Fruit fly (Drosophila melanogaster) whole organism, pupa: ENCODE results near the gene CG32109.

ENCODE experiments used
- CG10348 ChIP-seq: fragments of 200-800 bp; sonication (Bioruptor generic); IDR thresholded peaks from 2 replicates; pipeline ENCODE4 v1.3.6; 2022; ENCODE audit warnings: missing biosample characterization, missing genetic modification characterization
- CG12605 ChIP-seq: fragments of 200-800 bp; sonication (Bioruptor generic); IDR thresholded peaks from 2 replicates; pipeline ENCODE4 v1.3.6; 2022; ENCODE audit warnings: missing biosample characterization, missing genetic modification characterization
- CG13204 ChIP-seq: fragments of 200-800 bp; sonication (Bioruptor generic); optimal IDR thresholded peaks from 2 replicates; lab custom pipeline; 2018; ENCODE audit warnings: missing biosample characterization, mild to moderate bottlenecking, missing genetic modification characterization, moderate library complexity
- CG14655 ChIP-seq: fragments of 200-800 bp; sonication (Bioruptor generic); optimal IDR thresholded peaks from 3 replicates; lab custom pipeline; 2017; ENCODE audit warnings: mild to moderate bottlenecking, missing biosample characterization, missing genetic modification reagents, missing genetic modification characterization
- CG15710 ChIP-seq: fragments of 200-800 bp; sonication (Bioruptor generic); optimal IDR thresholded peaks from 2 replicates; lab custom pipeline; 2018; ENCODE audit warnings: missing biosample characterization, mild to moderate bottlenecking, missing genetic modification characterization, moderate library complexity
- CG17806 ChIP-seq: fragments of 200-800 bp; sonication (Bioruptor generic); optimal IDR thresholded peaks from 2 replicates; lab custom pipeline; 2018; ENCODE audit warnings: missing biosample characterization, mild to moderate bottlenecking, missing genetic modification characterization, moderate library complexity
- CG32121 ChIP-seq: fragments of 200-800 bp; sonication (Bioruptor generic); IDR thresholded peaks from 2 replicates; pipeline ENCODE4 v1.3.6; 2022; ENCODE audit warnings: missing biosample characterization, missing genetic modification characterization
- CG34367 ChIP-seq: fragments of 200-800 bp; sonication (Bioruptor generic); optimal IDR thresholded peaks from 2 replicates; lab custom pipeline; 2018; ENCODE audit warnings: missing biosample characterization, mild to moderate bottlenecking, missing genetic modification characterization
- CG4496 ChIP-seq: fragments of 200-800 bp; sonication (Bioruptor generic); IDR thresholded peaks from 3 replicates; pipeline ENCODE4 v1.3.6; 2022; ENCODE audit warnings: missing biosample characterization, missing genetic modification characterization
- CG8159 ChIP-seq: fragments of 200-800 bp; sonication (Bioruptor generic); optimal IDR thresholded peaks from 3 replicates; lab custom pipeline; 2018; ENCODE audit warnings: missing biosample characterization, mild to moderate bottlenecking, missing genetic modification characterization, moderate library complexity
- CG8301 ChIP-seq: fragments of 200-800 bp; sonication (Bioruptor generic); optimal IDR thresholded peaks from 2 replicates; lab custom pipeline; 2018; ENCODE audit warnings: missing biosample characterization, mild to moderate bottlenecking, missing genetic modification characterization
- CG9948 ChIP-seq: fragments of 200-800 bp; sonication (Bioruptor generic); optimal IDR thresholded peaks from 2 replicates; lab custom pipeline; 2018; ENCODE audit warnings: missing biosample characterization, mild to moderate bottlenecking, missing genetic modification characterization, moderate library complexity
- D1 ChIP-seq: fragments of 200-800 bp; sonication (Bioruptor generic); optimal IDR thresholded peaks from 2 replicates; lab custom pipeline; 2018; ENCODE audit warnings: missing biosample characterization, mild to moderate bottlenecking, missing genetic modification characterization, moderate library complexity
- EcR ChIP-seq: fragments of 200-800 bp; sonication (Bioruptor generic); optimal IDR thresholded peaks from 3 replicates; lab custom pipeline; 2019; ENCODE audit warnings: missing biosample characterization, missing genetic modification characterization, mild to moderate bottlenecking, moderate library complexity, missing genetic modification reagents
- Ets98B ChIP-seq: fragments of 200-800 bp; sonication (Bioruptor generic); IDR thresholded peaks from 2 replicates; pipeline ENCODE4 v1.3.6; 2022; ENCODE audit warnings: missing biosample characterization, missing genetic modification characterization
- Pif1A ChIP-seq: fragments of 200-800 bp; sonication (Bioruptor generic); optimal IDR thresholded peaks from 3 replicates; lab custom pipeline; 2016; ENCODE audit warnings: missing biosample characterization, missing genetic modification characterization
- Pif1B ChIP-seq: fragments of 200-800 bp; sonication (Bioruptor generic); optimal IDR thresholded peaks from 3 replicates; lab custom pipeline; 2016; ENCODE audit warnings: missing biosample characterization, missing genetic modification characterization
- Snoo ChIP-seq: fragments of 200-800 bp; sonication (Bioruptor generic); optimal IDR thresholded peaks from 3 replicates; lab custom pipeline; 2017; ENCODE audit warnings: missing biosample characterization, mild to moderate bottlenecking, missing genetic modification characterization, inconsistent platforms
- fd96Ca ChIP-seq: fragments of 200-800 bp; sonication (Bioruptor generic); IDR thresholded peaks from 3 replicates; pipeline ENCODE4 v1.3.6; 2022; ENCODE audit warnings: missing biosample characterization, missing genetic modification characterization
- gl ChIP-seq: fragments of 200-800 bp; sonication (Bioruptor generic); optimal IDR thresholded peaks from 2 replicates; lab custom pipeline; 2018; ENCODE audit warnings: missing biosample characterization, mild to moderate bottlenecking, missing genetic modification characterization
- rn ChIP-seq: fragments of 200-800 bp; sonication (Bioruptor generic); IDR thresholded peaks from 2 replicates; pipeline ENCODE4 v1.3.6; 2022; ENCODE audit warnings: missing biosample characterization, missing genetic modification characterization

CG32109 gene

DNA sequence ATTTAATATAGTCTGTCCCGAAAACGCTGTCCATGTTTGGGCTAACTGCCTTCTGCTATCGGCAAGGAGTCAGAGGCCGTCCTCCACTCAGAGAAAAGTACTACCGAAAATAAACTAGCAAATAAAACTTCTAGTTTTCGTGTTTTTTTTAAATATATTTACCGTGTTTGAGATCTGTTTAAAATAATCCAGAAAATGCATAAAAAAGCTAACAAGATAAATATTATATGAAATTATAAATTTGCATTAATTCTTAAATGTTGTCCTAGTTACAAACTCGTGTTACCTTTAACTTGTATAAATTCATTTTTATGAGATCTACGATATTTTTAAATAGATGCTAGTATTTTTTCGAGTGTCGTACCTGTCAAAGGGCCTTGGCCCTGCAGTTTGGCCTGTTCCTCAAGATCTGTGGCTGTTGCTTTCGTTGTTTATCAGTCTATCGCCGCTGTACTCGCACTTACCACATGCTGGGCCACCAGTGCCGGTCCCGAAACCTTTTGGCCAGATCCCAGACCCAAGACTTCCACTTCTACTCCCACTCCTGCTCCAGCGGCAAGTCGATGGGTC, 41.6 kb upstream of the CG32109 start:
- TF ChIP-seq CG15710 (tag; lab: Kevin White, UChicago) = peak; percentile 16
- peak; percentile 67 for TF ChIP-seq CG9948 (tag; lab: Kevin White, UChicago)
- TF ChIP-seq Pif1A = peak; percentile 27
- peak; percentile 81 for TF ChIP-seq CG8159
- peak; percentile 50 for TF ChIP-seq CG14655 (GFP tag; lab: Kevin White, UChicago)
- peak; percentile 27 for TF ChIP-seq Pif1B (GFP tag; lab: Kevin White, UChicago)
- TF ChIP-seq EcR = no peak
- no peak for TF ChIP-seq CG13204 (GFP tag; lab: Kevin White, UChicago)
- TF ChIP-seq CG8301 (tag; lab: Kevin White, UChicago) = peak; percentile 0
- peak; percentile 52 for TF ChIP-seq CG17806 (tag; lab: Kevin White, UChicago)
- no peak for TF ChIP-seq CG4496
- TF ChIP-seq D1 (tag; lab: Kevin White, UChicago) = peak; percentile 58
- peak; percentile 33 for TF ChIP-seq Snoo (tag; lab: Kevin White, UChicago)

DNA sequence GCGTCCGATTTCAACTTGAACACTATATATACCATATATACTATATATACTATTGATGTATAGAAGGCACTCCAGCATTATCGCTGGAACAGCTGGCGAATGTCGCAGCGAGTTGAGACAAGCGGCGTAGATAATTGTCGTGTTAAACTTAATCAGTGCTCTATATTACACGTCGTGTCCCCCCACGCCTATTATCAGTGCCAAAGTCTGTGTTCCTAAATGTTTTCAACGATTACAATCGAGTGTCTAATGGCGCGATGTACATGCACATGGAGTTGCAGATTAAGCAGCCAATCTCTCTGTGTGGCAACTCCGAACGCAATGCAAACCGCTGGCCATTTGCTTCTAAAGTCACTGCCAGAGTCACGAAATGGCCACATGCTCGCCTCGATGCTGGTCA, 40.8 kb upstream of the CG32109 start:
- no peak for TF ChIP-seq CG10348 (GFP tag; lab: Robert Waterston, UW)
- no peak for TF ChIP-seq CG13204 (GFP tag; lab: Kevin White, UChicago)
- no peak for TF ChIP-seq EcR
- TF ChIP-seq CG17806 (tag; lab: Kevin White, UChicago) = no peak
- TF ChIP-seq gl (tag; lab: Kevin White, UChicago) = no peak
- no peak for TF ChIP-seq CG32121
- TF ChIP-seq rn (GFP tag; lab: Robert Waterston, UW) = no peak
- TF ChIP-seq CG8301 (tag; lab: Kevin White, UChicago) = no peak
- TF ChIP-seq CG12605 (GFP tag; lab: Robert Waterston, UW) = no peak
- no peak for TF ChIP-seq CG14655 (GFP tag; lab: Kevin White, UChicago)
- no peak for TF ChIP-seq Snoo (tag; lab: Kevin White, UChicago)
- TF ChIP-seq Pif1A = no peak
- TF ChIP-seq CG15710 (tag; lab: Kevin White, UChicago) = no peak
- no peak for TF ChIP-seq CG9948 (tag; lab: Kevin White, UChicago)
- no peak for TF ChIP-seq CG8159

DNA sequence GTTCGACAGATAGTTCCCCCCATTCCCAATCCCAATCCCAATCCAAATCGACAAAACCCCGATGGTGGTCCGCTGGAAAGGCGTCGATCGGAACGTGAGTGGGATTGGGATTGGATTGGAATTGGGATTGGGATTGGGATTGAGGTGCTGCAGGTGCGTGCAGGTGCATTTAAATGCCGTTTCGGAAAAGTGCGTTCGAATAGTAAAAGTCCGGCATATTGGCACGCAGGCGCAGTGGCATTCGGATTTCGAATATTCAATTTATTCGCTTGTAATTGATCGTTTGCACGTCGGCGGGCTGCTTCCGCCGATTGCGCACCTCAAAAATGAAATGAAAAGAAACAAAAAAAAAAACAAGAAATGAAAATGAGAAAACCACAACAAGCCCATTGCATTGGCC, 39.8 kb upstream of the CG32109 start:
- no peak for TF ChIP-seq EcR
- no peak for TF ChIP-seq rn (GFP tag; lab: Robert Waterston, UW)
- no peak for TF ChIP-seq CG10348 (GFP tag; lab: Robert Waterston, UW)
- TF ChIP-seq CG4496 = no peak
- TF ChIP-seq CG15710 (tag; lab: Kevin White, UChicago) = no peak
- TF ChIP-seq CG9948 (tag; lab: Kevin White, UChicago) = no peak
- TF ChIP-seq D1 (tag; lab: Kevin White, UChicago) = no peak
- no peak for TF ChIP-seq CG34367 (tag; lab: Kevin White, UChicago)
- TF ChIP-seq Pif1A = no peak
- no peak for TF ChIP-seq CG14655 (GFP tag; lab: Kevin White, UChicago)
- TF ChIP-seq gl (tag; lab: Kevin White, UChicago) = no peak
- TF ChIP-seq Ets98B (GFP tag; lab: Robert Waterston, UW) = no peak
- no peak for TF ChIP-seq CG8159
- no peak for TF ChIP-seq Pif1B (GFP tag; lab: Kevin White, UChicago)
- no peak for TF ChIP-seq CG32121
- TF ChIP-seq CG13204 (GFP tag; lab: Kevin White, UChicago) = no peak
- TF ChIP-seq fd96Ca (GFP tag; lab: Robert Waterston, UW) = no peak
- TF ChIP-seq CG12605 (GFP tag; lab: Robert Waterston, UW) = no peak
- TF ChIP-seq CG8301 (tag; lab: Kevin White, UChicago) = no peak
- TF ChIP-seq Snoo (tag; lab: Kevin White, UChicago) = no peak

DNA sequence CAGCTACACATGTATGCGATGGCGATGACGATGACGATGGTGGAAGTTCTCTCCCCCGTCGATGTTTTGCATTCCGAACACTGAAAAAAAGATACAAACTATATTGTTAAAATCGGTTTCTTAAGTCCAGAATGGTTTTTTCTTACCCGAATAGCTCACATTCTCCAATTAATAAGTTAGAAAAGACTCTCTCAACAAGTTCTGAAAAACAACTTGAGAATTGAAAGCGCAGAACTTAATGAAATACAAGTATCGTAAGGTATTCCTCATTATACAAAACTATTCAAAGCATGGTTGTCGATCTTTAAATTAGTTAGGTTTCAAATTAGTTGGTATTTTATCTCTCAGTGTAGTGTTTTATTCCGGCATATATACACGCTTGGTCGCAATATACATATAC, 38.7 kb upstream of the CG32109 start:
- TF ChIP-seq CG10348 (GFP tag; lab: Robert Waterston, UW) (no peak), Pif1A (peak; percentile 43), CG32121 (no peak), Snoo (tag; lab: Kevin White, UChicago) (no peak), CG17806 (tag; lab: Kevin White, UChicago) (peak; percentile 67), Ets98B (GFP tag; lab: Robert Waterston, UW) (no peak), fd96Ca (GFP tag; lab: Robert Waterston, UW) (no peak), CG12605 (GFP tag; lab: Robert Waterston, UW) (no peak), CG9948 (tag; lab: Kevin White, UChicago) (peak; percentile 59), CG4496 (no peak), D1 (tag; lab: Kevin White, UChicago) (no peak), CG34367 (tag; lab: Kevin White, UChicago) (peak; percentile 6), CG15710 (tag; lab: Kevin White, UChicago) (peak; percentile 41), CG8301 (tag; lab: Kevin White, UChicago) (peak; percentile 41), CG14655 (GFP tag; lab: Kevin White, UChicago) (peak; percentile 46), CG13204 (GFP tag; lab: Kevin White, UChicago) (no peak), rn (GFP tag; lab: Robert Waterston, UW) (no peak), EcR (no peak), gl (tag; lab: Kevin White, UChicago) (no peak), Pif1B (GFP tag; lab: Kevin White, UChicago) (no peak), CG8159 (peak; percentile 74)

DNA sequence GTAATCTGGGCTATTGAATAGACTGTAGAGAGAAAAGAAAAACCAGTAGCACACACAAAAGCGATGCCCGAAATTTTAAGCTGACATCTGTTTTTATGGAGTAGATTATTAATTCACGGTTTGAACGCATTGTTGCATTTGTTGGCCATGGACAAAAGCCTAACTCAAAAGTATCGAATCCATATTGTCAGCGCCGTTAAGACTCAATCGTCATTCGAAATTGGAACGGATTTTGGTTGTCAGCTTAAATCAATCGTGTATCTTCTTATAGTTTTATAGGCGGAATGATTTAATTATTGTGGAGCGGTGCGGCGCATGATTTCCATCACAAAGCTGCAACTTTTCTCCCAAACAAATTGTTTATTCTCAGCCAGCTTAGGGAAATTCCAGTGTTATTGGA, 33.7 kb upstream of the CG32109 start:
- TF ChIP-seq gl (tag; lab: Kevin White, UChicago) (no peak), EcR (no peak), CG32121 (no peak), CG34367 (tag; lab: Kevin White, UChicago) (no peak), CG4496 (no peak), fd96Ca (GFP tag; lab: Robert Waterston, UW) (no peak), CG15710 (tag; lab: Kevin White, UChicago) (no peak), CG12605 (GFP tag; lab: Robert Waterston, UW) (no peak), D1 (tag; lab: Kevin White, UChicago) (no peak)
